Fruit fly (Drosophila melanogaster): ENCODE measurements around the gene COX7A.

The COX7A gene

dm6 chr3R:8308515-8308959 is 32.3 kb downstream of the COX7A start, which contains the start of gene tex (continued):
- TF ChIP-seq sisA (GFP tag; IDR thresholded peaks at IDR 0.05) (no peak), CG17186 (GFP tag; optimal IDR thresholded peaks at IDR 0.05) (peak; percentile 64), CG15269 (tag; optimal IDR thresholded peaks at IDR 0.05) (no peak), Ada2b (GFP tag; IDR thresholded peaks at IDR 0.05) (no peak), kah (GFP tag; optimal IDR thresholded peaks at IDR 0.05) (peak; percentile 17), CG9215 (GFP tag; IDR thresholded peaks at IDR 0.05) (no peak), Nf-YB (GFP tag; optimal IDR thresholded peaks at IDR 0.05) (peak; percentile 12), Poxn (GFP tag; IDR thresholded peaks at IDR 0.05) (no peak), bowl (GFP tag; IDR thresholded peaks at IDR 0.05) (no peak), Aef1 (GFP tag; IDR thresholded peaks at IDR 0.05) (no peak), Ptx1 (GFP tag; IDR thresholded peaks at IDR 0.05) (no peak), CG17359 (tag; optimal IDR thresholded peaks at IDR 0.05) (peak; percentile 55), Kr (GFP tag; optimal IDR thresholded peaks at IDR 0.05) (peak; percentile 14), danr (GFP tag; IDR thresholded peaks at IDR 0.05) (no peak), Rx (GFP tag; IDR thresholded peaks at IDR 0.05) (no peak), pan (optimal IDR thresholded peaks at IDR 0.05) (no peak), pan (GFP tag; optimal IDR thresholded peaks at IDR 0.05 in 1 of 2, IDR thresholded peaks at IDR 0.05 in 1 of 2) (no peak), Myb (GFP tag; optimal IDR thresholded peaks at IDR 0.05) (peak; percentile 59), CG6175 (GFP tag; IDR thresholded peaks at IDR 0.05) (no peak), nerfin-2 (GFP tag; IDR thresholded peaks at IDR 0.05; ENCODE audit: partially characterized antibody) (no peak), Sox100B (GFP tag; optimal IDR thresholded peaks at IDR 0.05) (no peak), dmrt99B (tag; optimal IDR thresholded peaks at IDR 0.05) (no peak), CG10267 (tag; optimal IDR thresholded peaks at IDR 0.05) (peak; percentile 47), stwl (tag; optimal IDR thresholded peaks at IDR 0.05) (peak; percentile 36), pnt (GFP tag; optimal IDR thresholded peaks at IDR 0.05) (peak; percentile 12), CG7271 (tag; optimal IDR thresholded peaks at IDR 0.05) (peak; percentile 44), Dip2 (GFP tag; IDR thresholded peaks at IDR 0.05) (no peak), CG4854 (GFP tag; optimal IDR thresholded peaks at IDR 0.05) (no peak), CG8924 (tag; optimal IDR thresholded peaks at IDR 0.05) (peak; percentile 59), CG12071 (GFP tag; optimal IDR thresholded peaks at IDR 0.05) (peak; percentile 32), pzg (GFP tag; optimal IDR thresholded peaks at IDR 0.05) (peak; percentile 89), ham (GFP tag; IDR thresholded peaks at IDR 0.05) (no peak), Hr3 (GFP tag; optimal IDR thresholded peaks at IDR 0.05) (no peak), CG14710 (tag; optimal IDR thresholded peaks at IDR 0.05) (peak; percentile 77), Lpt (GFP tag; optimal IDR thresholded peaks at IDR 0.05) (no peak), shn (GFP tag; optimal IDR thresholded peaks at IDR 0.05) (no peak), hkb (optimal IDR thresholded peaks at IDR 0.05) (no peak), hkb (GFP tag; IDR thresholded peaks at IDR 0.05) (peak; percentile 37; the same call in 1 of the 2 replicates), CG6654 (GFP tag; optimal IDR thresholded peaks at IDR 0.05) (no peak), hbn (GFP tag; IDR thresholded peaks at IDR 0.05; ENCODE audit: partially characterized antibody) (peak; percentile 28; the same call in 1 of the 2 replicates), CG42726 (GFP tag; IDR thresholded peaks at IDR 0.05; ENCODE audit: partially characterized antibody) (no peak), Ets97D (GFP tag; optimal IDR thresholded peaks at IDR 0.05) (peak; percentile 41), CG8359 (GFP tag; optimal IDR thresholded peaks at IDR 0.05; ENCODE audit: borderline replicate concordance) (peak; percentile 46), Hsf (GFP tag; optimal IDR thresholded peaks at IDR 0.05) (no peak), caup (GFP tag; optimal IDR thresholded peaks at IDR 0.05; ENCODE audit: severe bottlenecking) (no peak), zen (tag; optimal IDR thresholded peaks at IDR 0.05) (peak; percentile 6), CG31441 (GFP tag; IDR thresholded peaks at IDR 0.05) (peak; percentile 49; the same call in 1 of the 2 replicates), ssp (GFP tag; IDR thresholded peaks at IDR 0.05) (no peak), CG17802 (tag; optimal IDR thresholded peaks at IDR 0.05) (no peak), CG7928 (GFP tag; optimal IDR thresholded peaks at IDR 0.05) (no peak), CG3407 (GFP tag; optimal IDR thresholded peaks at IDR 0.05) (peak; percentile 62), CG6689 (GFP tag; IDR thresholded peaks at IDR 0.05) (no peak)
